Fruit fly (Drosophila melanogaster): ENCODE measurements around the gene pasi1.

DNA sequence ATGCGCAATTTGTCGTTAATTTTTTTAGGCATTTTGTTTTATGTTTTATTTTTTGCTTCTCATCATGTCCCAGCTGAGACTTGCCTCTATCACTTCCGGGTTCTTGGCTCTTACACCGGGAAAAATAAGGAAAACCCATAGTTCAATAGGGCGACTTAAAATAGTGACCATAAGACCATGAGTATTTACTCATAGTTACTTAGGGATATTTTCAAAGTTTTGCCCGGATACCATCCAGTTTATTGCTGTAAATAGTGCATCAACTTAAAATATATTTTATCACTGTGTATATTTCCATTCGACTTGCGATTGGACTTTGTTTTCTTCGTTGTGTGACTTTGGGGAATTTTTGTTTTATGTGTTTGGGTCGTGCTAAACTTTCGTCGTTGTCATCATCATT is 23.9 kb downstream of the pasi1 start:
- TF ChIP-seq CG2199 (GFP tag; IDR thresholded peaks at IDR 0.05) (no peak), Gug (GFP tag; IDR thresholded peaks at IDR 0.05) (no peak), kay (GFP tag; optimal IDR thresholded peaks at IDR 0.05) (no peak)

Data from whole organism, embryonic.